Worm (Caenorhabditis elegans) whole organism, late embryonic: ENCODE measurements around the gene clu-1.

Experiments used
- C38D4.7 ChIP-seq: fragments of 200-800 bp; sonication (Bioruptor generic); optimal IDR thresholded peaks from 2 replicates; lab custom pipeline; 2018; ENCODE audit warnings: mild to moderate bottlenecking, missing genetic modification characterization, moderate library complexity, missing compliant biosample characterization
- F13H6.1 ChIP-seq: sonication (generic microtip); optimal IDR thresholded peaks from 2 replicates; lab custom pipeline; 2016; ENCODE audit warnings: missing genetic modification characterization, missing compliant biosample characterization
- ceh-18 ChIP-seq: sonication (generic microtip); optimal IDR thresholded peaks from 2 replicates; lab custom pipeline; 2016; ENCODE audit warnings: missing genetic modification characterization, missing compliant biosample characterization
- ceh-2 ChIP-seq: sonication (generic microtip); optimal IDR thresholded peaks from 2 replicates; lab custom pipeline; 2016; ENCODE audit warnings: missing genotype, missing genetic modification characterization, missing compliant biosample characterization
- ceh-31 ChIP-seq: sonication (generic microtip); optimal IDR thresholded peaks from 2 replicates; lab custom pipeline; 2016; ENCODE audit warnings: missing genetic modification characterization, missing compliant biosample characterization
- ceh-34 ChIP-seq: sonication (generic microtip); optimal IDR thresholded peaks from 2 replicates; lab custom pipeline; 2016; ENCODE audit warnings: mild to moderate bottlenecking, missing genetic modification characterization, missing compliant biosample characterization
- ceh-9 ChIP-seq: sonication (generic microtip); optimal IDR thresholded peaks from 2 replicates; lab custom pipeline; 2016; ENCODE audit warnings: mild to moderate bottlenecking, missing genetic modification characterization, inconsistent platforms, missing compliant biosample characterization
- che-1 ChIP-seq: sonication (generic microtip); optimal IDR thresholded peaks from 2 replicates; lab custom pipeline; 2016; ENCODE audit warnings: mild to moderate bottlenecking, missing genetic modification characterization, missing compliant biosample characterization
- dmd-4 ChIP-seq: sonication (generic microtip); optimal IDR thresholded peaks from 2 replicates; lab custom pipeline; 2016; ENCODE audit warnings: borderline replicate concordance, missing genetic modification characterization, missing compliant biosample characterization
- elt-2 ChIP-seq: sonication (generic microtip); optimal IDR thresholded peaks from 2 replicates; lab custom pipeline; 2016; ENCODE audit warnings: missing genetic modification reagents, missing genetic modification characterization, missing compliant biosample characterization
- lin-11 ChIP-seq: fragments of 200-800 bp; sonication (Bioruptor generic); optimal IDR thresholded peaks from 2 replicates; lab custom pipeline; 2018; ENCODE audit warnings: mild to moderate bottlenecking, missing genetic modification characterization, missing compliant biosample characterization
- npax-4 ChIP-seq: sonication (generic microtip); optimal IDR thresholded peaks from 2 replicates; lab custom pipeline; 2016; ENCODE audit warnings: missing genetic modification characterization, missing compliant biosample characterization
- pat-9 ChIP-seq: fragments of 200-800 bp; sonication (Bioruptor generic); optimal IDR thresholded peaks from 2 replicates; lab custom pipeline; 2018; ENCODE audit warnings: mild to moderate bottlenecking, missing genetic modification characterization, moderate library complexity, missing compliant biosample characterization
- pqm-1 ChIP-seq: sonication (generic microtip); optimal IDR thresholded peaks from 2 replicates; lab custom pipeline; 2016; ENCODE audit warnings: missing genetic modification characterization, missing compliant biosample characterization
- sdc-2 ChIP-seq: sonication (generic microtip); optimal IDR thresholded peaks from 2 replicates; lab custom pipeline; 2016; ENCODE audit warnings: missing genotype, missing genetic modification characterization, missing compliant biosample characterization
- unc-3 ChIP-seq, 2 experiments: fragments of 200-800 bp in 1 of 2; sonication (Bioruptor generic) in 1 of 2; sonication (generic microtip) in 1 of 2; conservative IDR thresholded peaks in 1 of 2; optimal IDR thresholded peaks in 1 of 2; 2 replicates each; pipeline versions ENCODE4 v1.3.6 to Lab custom; 2016 to 2022; ENCODE audit warnings: missing compliant biosample characterization in 2 of 2, missing genetic modification characterization in 2 of 2, missing genetic modification reagents in 1 of 2

clu-1 gene

ce11 chrIII:9471996-9472395 is 49.3 kb downstream of the clu-1 start:
- no peak for TF ChIP-seq ceh-2 (tag; lab: Kevin White, UChicago)

ce11 chrIII:9467857-9468256 is 53.4 kb downstream of the clu-1 start, which contains the start of gene tag-342:
tag-342 (plus strand) TSS chrIII:9468157.
- no peak for TF ChIP-seq unc-3 (GFP tag; conservative IDR thresholded peaks at IDR 0.05; lab: Robert Waterston, UW)
- TF ChIP-seq unc-3 (tag; optimal IDR thresholded peaks at IDR 0.05; lab: Kevin White, UChicago), result no peak
- no peak for TF ChIP-seq pqm-1 (tag; lab: Kevin White, UChicago)
- TF ChIP-seq ceh-9 (tag; lab: Kevin White, UChicago), result no peak
- TF ChIP-seq C38D4.7 (GFP tag; lab: Kevin White, UChicago), result no peak
- no peak for TF ChIP-seq dmd-4
- TF ChIP-seq sdc-2 (tag; lab: Kevin White, UChicago), result no peak
- TF ChIP-seq ceh-18 (tag; lab: Kevin White, UChicago), result no peak
- TF ChIP-seq pat-9, result no peak
- TF ChIP-seq lin-11 (tag; lab: Kevin White, UChicago), result no peak
- no peak for TF ChIP-seq F13H6.1
- no peak for TF ChIP-seq npax-4 (tag; lab: Kevin White, UChicago)
- TF ChIP-seq, all 69 proteins: peak for 0

ce11 chrIII:9467095-9467494 is 54.2 kb downstream of the clu-1 start, which contains the start of gene baf-1:
baf-1 (plus strand) TSS chrIII:9467464.
- peak; percentile 40 for TF ChIP-seq elt-2
- TF ChIP-seq che-1, result no peak
- TF ChIP-seq ceh-31 (tag; lab: Kevin White, UChicago), result peak; percentile 52
- no peak for TF ChIP-seq ceh-34
- no peak for TF ChIP-seq ceh-18 (tag; lab: Kevin White, UChicago)
